Fruit fly (Drosophila melanogaster) whole organism, prepupa: ENCODE data around the gene CG9760.

Source experiments
- Blimp-1 ChIP-seq: fragments of 200-800 bp; sonication (Bioruptor generic); optimal IDR thresholded peaks from 3 replicates; lab custom pipeline; 2017; ENCODE audit warnings: missing biosample characterization, missing genetic modification characterization, mild to moderate bottlenecking, moderate library complexity, missing genetic modification reagents
- CG16779 ChIP-seq: fragments of 200-800 bp; sonication (Bioruptor generic); optimal IDR thresholded peaks from 3 replicates; lab custom pipeline; 2017; ENCODE audit warnings: missing biosample characterization, mild to moderate bottlenecking, missing genetic modification characterization
- CG6792 ChIP-seq: fragments of 200-800 bp; sonication (Bioruptor generic); optimal IDR thresholded peaks from 3 replicates; lab custom pipeline; 2016; ENCODE audit warnings: missing biosample characterization, missing genetic modification characterization
- CG8319 ChIP-seq: fragments of 200-800 bp; sonication (Bioruptor generic); optimal IDR thresholded peaks from 3 replicates; lab custom pipeline; 2016; ENCODE audit warnings: missing biosample characterization, missing genetic modification characterization
- CG9139 ChIP-seq: fragments of 200-800 bp; sonication (Bioruptor generic); optimal IDR thresholded peaks from 3 replicates; lab custom pipeline; 2017; ENCODE audit warnings: missing biosample characterization, mild to moderate bottlenecking, missing genetic modification characterization
- Eip75B ChIP-seq: fragments of 200-800 bp; sonication (Bioruptor generic); optimal IDR thresholded peaks from 3 replicates; lab custom pipeline; 2016; ENCODE audit warnings: missing biosample characterization, missing genetic modification characterization
- Gug ChIP-seq: fragments of 200-800 bp; sonication (Bioruptor generic); IDR thresholded peaks from 2 replicates; pipeline ENCODE4 v1.3.6; 2022; ENCODE audit warnings: missing biosample characterization, missing genetic modification characterization
- OdsH ChIP-seq: fragments of 200-800 bp; sonication (Bioruptor generic); optimal IDR thresholded peaks from 3 replicates; lab custom pipeline; 2016; ENCODE audit warnings: missing biosample characterization, missing genetic modification characterization
- achi ChIP-seq: fragments of 200-800 bp; sonication (Bioruptor generic); optimal IDR thresholded peaks from 3 replicates; lab custom pipeline; 2016; ENCODE audit warnings: missing biosample characterization, missing genetic modification characterization

DNA sequence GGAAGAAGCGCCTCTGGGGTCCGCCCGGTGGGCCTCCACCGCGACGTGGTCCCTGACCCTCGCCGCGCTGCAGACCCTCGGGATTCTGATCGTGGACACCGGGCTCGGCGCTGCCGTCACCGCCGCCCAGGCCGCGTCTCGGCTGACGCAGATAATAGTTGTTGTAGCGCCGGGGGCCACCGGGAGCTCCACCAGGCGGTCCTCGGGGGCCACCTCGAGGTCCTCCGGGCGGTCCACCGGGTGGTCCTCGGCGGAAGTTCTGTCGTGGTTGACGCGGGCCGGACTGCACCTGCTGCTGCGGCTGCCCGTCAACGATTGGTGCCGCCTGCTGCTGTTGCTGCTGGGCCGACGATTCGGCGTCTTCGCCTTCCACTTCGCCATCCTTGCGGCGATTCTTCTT is 40.6 kb downstream of the CG9760 start:
- TF ChIP-seq Gug (GFP tag; lab: Robert Waterston, UW) (no peak), achi (GFP tag; lab: Kevin White, UChicago) (no peak), Blimp-1 (no peak), CG16779 (tag; lab: Kevin White, UChicago) (no peak), OdsH (GFP tag; lab: Kevin White, UChicago) (no peak), CG6792 (no peak), Eip75B (GFP tag; lab: Kevin White, UChicago) (no peak), CG8319 (GFP tag; lab: Kevin White, UChicago) (no peak), CG9139 (GFP tag; lab: Kevin White, UChicago) (no peak)
